Fruit fly (Drosophila melanogaster) S2 (cell line): ENCODE measurements around the gene Rfx.

Source experiments
- CG8478 ChIP-seq: fragments of >200 bp; optimal IDR thresholded peaks from 2 replicates; lab custom pipeline; 2018
- CTCF ChIP-seq, 2 experiments: fragments of >200 bp; optimal IDR thresholded peaks; 2 replicates each; lab custom pipeline; 2018

dm6 chr3R:10411752-10412549 lies 34.1 kb upstream of the Rfx start:
- no peak for TF ChIP-seq CG8478 (lab: Kevin White, UChicago)
- TF ChIP-seq CTCF (optimal IDR thresholded peaks at IDR 0.05; lab: Kevin White, UChicago) = no peak
